Worm (Caenorhabditis elegans): ENCODE measurements around the gene Y32G9A.2.

Y32G9A.2 gene

ce11 chrV:1895483-1895882 is 22.8 kb upstream of the Y32G9A.2 start, which contains the start of gene nphp-2:
Gene nphp-2 (plus strand): TSS chrV:1895783.
- TF ChIP-seq ztf-3 (GFP tag; optimal IDR thresholded peaks at IDR 0.05): no peak
- no peak for TF ChIP-seq ZK185.1 (tag; optimal IDR thresholded peaks at IDR 0.05; ENCODE audit: poor library complexity, severe bottlenecking)
- no peak for TF ChIP-seq chd-7 (tag; optimal IDR thresholded peaks at IDR 0.05)
- no peak for TF ChIP-seq madf-10 (tag; optimal IDR thresholded peaks at IDR 0.05)
- TF ChIP-seq pha-4 (tag; optimal IDR thresholded peaks at IDR 0.05): no peak
- TF ChIP-seq nhr-27 (tag; optimal IDR thresholded peaks at IDR 0.05): no peak
- no peak for TF ChIP-seq gei-17 (GFP tag; optimal IDR thresholded peaks at IDR 0.05)
- no peak for TF ChIP-seq Y53G8AR.9 (GFP tag; conservative IDR thresholded peaks at IDR 0.05)
- TF ChIP-seq zfh-2 (GFP tag; conservative IDR thresholded peaks at IDR 0.05): no peak
- TF ChIP-seq snpc-4 (GFP tag; optimal IDR thresholded peaks at IDR 0.05): no peak
- TF ChIP-seq snpc-4 (tag; optimal IDR thresholded peaks at IDR 0.05): no peak
- no peak for TF ChIP-seq tlf-1 (GFP tag; optimal IDR thresholded peaks at IDR 0.05)
- no peak for TF ChIP-seq nhr-120 (GFP tag; IDR thresholded peaks at IDR 0.05)
- TF ChIP-seq dpff-1 (tag; optimal IDR thresholded peaks at IDR 0.05): no peak
- no peak for TF ChIP-seq lin-54 (GFP tag; optimal IDR thresholded peaks at IDR 0.05)
- no peak for TF ChIP-seq athp-1 (tag; optimal IDR thresholded peaks at IDR 0.05)
- no peak for TF ChIP-seq repo-1 (tag; optimal IDR thresholded peaks at IDR 0.05)
- no peak for TF ChIP-seq lin-35 (GFP tag; optimal IDR thresholded peaks at IDR 0.05)
- no peak for TF ChIP-seq F57C9.4 (tag; optimal IDR thresholded peaks at IDR 0.05)
- TF ChIP-seq Y67H2A.10 (GFP tag; conservative IDR thresholded peaks at IDR 0.05): no peak

ce11 chrV:1907350-1907749 is 11.0 kb upstream of the Y32G9A.2 start, which contains the start of gene Y32G9A.5:
Gene Y32G9A.5 (plus strand): TSS chrV:1907650.
- TF ChIP-seq ztf-25 (GFP tag; IDR thresholded peaks at IDR 0.05) (no peak), lin-35 (GFP tag; optimal IDR thresholded peaks at IDR 0.05) (no peak), lsl-1 (GFP tag; optimal IDR thresholded peaks at IDR 0.05) (no peak), madf-3 (GFP tag; IDR thresholded peaks at IDR 0.05) (no peak), ceh-58 (GFP tag; IDR thresholded peaks at IDR 0.05) (no peak), him-1 (tag; optimal IDR thresholded peaks at IDR 0.05) (no peak), nfya-2 (GFP tag; IDR thresholded peaks at IDR 0.05) (no peak), dox-1 (GFP tag; IDR thresholded peaks at IDR 0.05) (no peak), F10E7.11 (tag; optimal IDR thresholded peaks at IDR 0.05) (no peak), repo-1 (tag; optimal IDR thresholded peaks at IDR 0.05) (no peak), Y53F4B.3 (GFP tag; IDR thresholded peaks at IDR 0.05) (no peak), lir-1 (GFP tag; conservative IDR thresholded peaks at IDR 0.05) (no peak), snpc-1.3 (tag; optimal IDR thresholded peaks at IDR 0.05; ENCODE audit: insufficient read depth) (no peak)

- TF ChIP-seq nfyb-1 (GFP tag; IDR thresholded peaks at IDR 0.05) (no peak), rcor-1 (GFP tag; IDR thresholded peaks at IDR 0.05) (no peak), B0035.1 (tag; optimal IDR thresholded peaks at IDR 0.05) (no peak), F33H1.4 (GFP tag; IDR thresholded peaks at IDR 0.05) (no peak)
Observed at ce11 chrV:1908542-1908941, 9.8 kb upstream of the Y32G9A.2 start, which contains the start of gene srp-3. Gene srp-3 (plus strand): TSS chrV:1908842.

- TF ChIP-seq him-1 (tag; optimal IDR thresholded peaks at IDR 0.05) (no peak), bed-1 (GFP tag; IDR thresholded peaks at IDR 0.05) (no peak), ets-4 (GFP tag; optimal IDR thresholded peaks at IDR 0.05) (no peak), chd-7 (tag; optimal IDR thresholded peaks at IDR 0.05) (no peak), F33H1.4 (GFP tag; IDR thresholded peaks at IDR 0.05) (no peak), F49E8.2 (tag; optimal IDR thresholded peaks at IDR 0.05; ENCODE audit: insufficient read depth) (no peak), rec-8 (tag; optimal IDR thresholded peaks at IDR 0.05) (no peak), zim-3 (tag; optimal IDR thresholded peaks at IDR 0.05) (no peak), xnd-1 (tag; optimal IDR thresholded peaks at IDR 0.05) (no peak), rpc-1 (optimal IDR thresholded peaks at IDR 0.05) (no peak), rpc-1 (tag; optimal IDR thresholded peaks at IDR 0.05) (no peak), sdz-38 (tag; optimal IDR thresholded peaks at IDR 0.05) (no peak)
Observed at ce11 chrV:1911102-1911501, 7.2 kb upstream of the Y32G9A.2 start, which contains the start of gene Y32G9A.3. Gene Y32G9A.3 (plus strand): TSS chrV:1911402.

All from whole organism, young adult.